Fruit fly (Drosophila melanogaster) whole organism, adult: Measurements from ENCODE around the gene CG10311.

Experiments
- CG14711 ChIP-seq: fragments of 200-800 bp; sonication (Bioruptor generic); optimal IDR thresholded peaks from 2 replicates; lab custom pipeline; 2018; ENCODE audit warnings: missing biosample characterization, mild to moderate bottlenecking, missing genetic modification characterization, moderate library complexity
- CG33017 ChIP-seq: fragments of 200-800 bp; sonication (Bioruptor generic); optimal IDR thresholded peaks from 2 replicates; lab custom pipeline; 2018; ENCODE audit warnings: missing biosample characterization, mild to moderate bottlenecking, missing genetic modification characterization, moderate library complexity
- Crg-1 ChIP-seq: fragments of 200-800 bp; sonication (Bioruptor generic); optimal IDR thresholded peaks from 2 replicates; lab custom pipeline; 2016; ENCODE audit warnings: missing biosample characterization, missing genetic modification characterization
- Mnt ChIP-seq: fragments of 200-800 bp; sonication (Bioruptor generic); optimal IDR thresholded peaks from 2 replicates; lab custom pipeline; 2016; ENCODE audit warnings: missing biosample characterization, mild to moderate bottlenecking, missing genetic modification characterization
- cnc ChIP-seq, 2 experiments: fragments of >200 bp; optimal IDR thresholded peaks; 2 replicates each; lab custom pipeline; 2017
- kay ChIP-seq: fragments of 200-800 bp; sonication (Bioruptor generic); peaks from one replicate; lab custom pipeline; 2016; ENCODE audit warnings: missing biosample characterization, missing genetic modification characterization, borderline replicate concordance
- ovo ChIP-seq: fragments of 200-800 bp; sonication (Bioruptor generic); optimal IDR thresholded peaks from 2 replicates; lab custom pipeline; 2016; ENCODE audit warnings: missing biosample characterization, missing genetic modification characterization
- pad ChIP-seq: fragments of 200-800 bp; sonication (Bioruptor generic); optimal IDR thresholded peaks from 3 replicates; lab custom pipeline; 2017; ENCODE audit warnings: missing biosample characterization, missing genetic modification characterization, mild to moderate bottlenecking, moderate library complexity, missing genetic modification reagents
- tj ChIP-seq: fragments of 200-800 bp; sonication (Bioruptor generic); optimal IDR thresholded peaks from 3 replicates; lab custom pipeline; 2017; ENCODE audit warnings: missing biosample characterization, mild to moderate bottlenecking, missing genetic modification characterization, moderate library complexity

- TF ChIP-seq CG33017 (tag; lab: Kevin White, UChicago): no peak
- no peak for TF ChIP-seq Mnt (GFP tag; lab: Kevin White, UChicago)
- no peak for TF ChIP-seq kay (GFP tag; lab: Kevin White, UChicago)
- no peak for TF ChIP-seq cnc (optimal IDR thresholded peaks at IDR 0.05; lab: Kevin White, UChicago)
- TF ChIP-seq CG14711 (tag; lab: Kevin White, UChicago): no peak
- TF ChIP-seq tj (GFP tag; lab: Kevin White, UChicago): no peak
- TF ChIP-seq ovo (GFP tag; lab: Kevin White, UChicago): no peak
- no peak for TF ChIP-seq pad (GFP tag; lab: Kevin White, UChicago)
- no peak for TF ChIP-seq Crg-1 (GFP tag; lab: Kevin White, UChicago)
Measured at dm6 chr3R:16334329-16334728, 22.5 kb downstream of the CG10311 start.
